Fruit fly (Drosophila melanogaster) whole organism, pupa: ENCODE results near the gene Sema1a.

Source experiments
- CG10348 ChIP-seq: fragments of 200-800 bp; sonication (Bioruptor generic); IDR thresholded peaks from 2 replicates; pipeline ENCODE4 v1.3.6; 2022; ENCODE audit warnings: missing biosample characterization, missing genetic modification characterization
- CG12605 ChIP-seq: fragments of 200-800 bp; sonication (Bioruptor generic); IDR thresholded peaks from 2 replicates; pipeline ENCODE4 v1.3.6; 2022; ENCODE audit warnings: missing biosample characterization, missing genetic modification characterization
- CG13204 ChIP-seq: fragments of 200-800 bp; sonication (Bioruptor generic); optimal IDR thresholded peaks from 2 replicates; lab custom pipeline; 2018; ENCODE audit warnings: missing biosample characterization, mild to moderate bottlenecking, missing genetic modification characterization, moderate library complexity
- CG14655 ChIP-seq: fragments of 200-800 bp; sonication (Bioruptor generic); optimal IDR thresholded peaks from 3 replicates; lab custom pipeline; 2017; ENCODE audit warnings: mild to moderate bottlenecking, missing biosample characterization, missing genetic modification reagents, missing genetic modification characterization
- CG15710 ChIP-seq: fragments of 200-800 bp; sonication (Bioruptor generic); optimal IDR thresholded peaks from 2 replicates; lab custom pipeline; 2018; ENCODE audit warnings: missing biosample characterization, mild to moderate bottlenecking, missing genetic modification characterization, moderate library complexity
- CG17806 ChIP-seq: fragments of 200-800 bp; sonication (Bioruptor generic); optimal IDR thresholded peaks from 2 replicates; lab custom pipeline; 2018; ENCODE audit warnings: missing biosample characterization, mild to moderate bottlenecking, missing genetic modification characterization, moderate library complexity
- CG32121 ChIP-seq: fragments of 200-800 bp; sonication (Bioruptor generic); IDR thresholded peaks from 2 replicates; pipeline ENCODE4 v1.3.6; 2022; ENCODE audit warnings: missing biosample characterization, missing genetic modification characterization
- CG34367 ChIP-seq: fragments of 200-800 bp; sonication (Bioruptor generic); optimal IDR thresholded peaks from 2 replicates; lab custom pipeline; 2018; ENCODE audit warnings: missing biosample characterization, mild to moderate bottlenecking, missing genetic modification characterization
- CG4496 ChIP-seq: fragments of 200-800 bp; sonication (Bioruptor generic); IDR thresholded peaks from 3 replicates; pipeline ENCODE4 v1.3.6; 2022; ENCODE audit warnings: missing biosample characterization, missing genetic modification characterization
- CG8159 ChIP-seq: fragments of 200-800 bp; sonication (Bioruptor generic); optimal IDR thresholded peaks from 3 replicates; lab custom pipeline; 2018; ENCODE audit warnings: missing biosample characterization, mild to moderate bottlenecking, missing genetic modification characterization, moderate library complexity
- CG8301 ChIP-seq: fragments of 200-800 bp; sonication (Bioruptor generic); optimal IDR thresholded peaks from 2 replicates; lab custom pipeline; 2018; ENCODE audit warnings: missing biosample characterization, mild to moderate bottlenecking, missing genetic modification characterization
- CG9948 ChIP-seq: fragments of 200-800 bp; sonication (Bioruptor generic); optimal IDR thresholded peaks from 2 replicates; lab custom pipeline; 2018; ENCODE audit warnings: missing biosample characterization, mild to moderate bottlenecking, missing genetic modification characterization, moderate library complexity
- D1 ChIP-seq: fragments of 200-800 bp; sonication (Bioruptor generic); optimal IDR thresholded peaks from 2 replicates; lab custom pipeline; 2018; ENCODE audit warnings: missing biosample characterization, mild to moderate bottlenecking, missing genetic modification characterization, moderate library complexity
- EcR ChIP-seq: fragments of 200-800 bp; sonication (Bioruptor generic); optimal IDR thresholded peaks from 3 replicates; lab custom pipeline; 2019; ENCODE audit warnings: missing biosample characterization, missing genetic modification characterization, mild to moderate bottlenecking, moderate library complexity, missing genetic modification reagents
- Ets98B ChIP-seq: fragments of 200-800 bp; sonication (Bioruptor generic); IDR thresholded peaks from 2 replicates; pipeline ENCODE4 v1.3.6; 2022; ENCODE audit warnings: missing biosample characterization, missing genetic modification characterization
- Pif1A ChIP-seq: fragments of 200-800 bp; sonication (Bioruptor generic); optimal IDR thresholded peaks from 3 replicates; lab custom pipeline; 2016; ENCODE audit warnings: missing biosample characterization, missing genetic modification characterization
- Pif1B ChIP-seq: fragments of 200-800 bp; sonication (Bioruptor generic); optimal IDR thresholded peaks from 3 replicates; lab custom pipeline; 2016; ENCODE audit warnings: missing biosample characterization, missing genetic modification characterization
- Snoo ChIP-seq: fragments of 200-800 bp; sonication (Bioruptor generic); optimal IDR thresholded peaks from 3 replicates; lab custom pipeline; 2017; ENCODE audit warnings: missing biosample characterization, mild to moderate bottlenecking, missing genetic modification characterization, inconsistent platforms
- fd96Ca ChIP-seq: fragments of 200-800 bp; sonication (Bioruptor generic); IDR thresholded peaks from 3 replicates; pipeline ENCODE4 v1.3.6; 2022; ENCODE audit warnings: missing biosample characterization, missing genetic modification characterization
- gl ChIP-seq: fragments of 200-800 bp; sonication (Bioruptor generic); optimal IDR thresholded peaks from 2 replicates; lab custom pipeline; 2018; ENCODE audit warnings: missing biosample characterization, mild to moderate bottlenecking, missing genetic modification characterization
- rn ChIP-seq: fragments of 200-800 bp; sonication (Bioruptor generic); IDR thresholded peaks from 2 replicates; pipeline ENCODE4 v1.3.6; 2022; ENCODE audit warnings: missing biosample characterization, missing genetic modification characterization

Sema1a gene

dm6 chr2L:8694250-8694704 lies 152.3 kb downstream of the Sema1a start:
- TF ChIP-seq EcR (no peak), Snoo (no peak), CG8301 (tag; lab: Kevin White, UChicago) (no peak), Ets98B (GFP tag; lab: Robert Waterston, UW) (no peak), rn (GFP tag; lab: Robert Waterston, UW) (no peak), CG4496 (GFP tag; lab: Robert Waterston, UW) (no peak), CG14655 (no peak), fd96Ca (GFP tag; lab: Robert Waterston, UW) (no peak), gl (tag; lab: Kevin White, UChicago) (no peak), CG34367 (tag; lab: Kevin White, UChicago) (no peak), CG9948 (tag; lab: Kevin White, UChicago) (no peak), CG13204 (no peak), Pif1A (GFP tag; lab: Kevin White, UChicago) (no peak)

- TF ChIP-seq gl (tag; lab: Kevin White, UChicago) (no peak), fd96Ca (GFP tag; lab: Robert Waterston, UW) (0 out of 3 replicates have a peak, but pooled peaks have one; percentile 30), Pif1A (GFP tag; lab: Kevin White, UChicago) (no peak)
Observed at dm6 chr2L:8697915-8698627, 156.1 kb downstream of the Sema1a start.

dm6 chr2L:8699895-8700314 lies 158.0 kb downstream of the Sema1a start:
- TF ChIP-seq CG10348 (GFP tag; lab: Robert Waterston, UW) = no peak
- TF ChIP-seq Pif1B = no peak
- TF ChIP-seq CG13204 = peak; percentile 34
- TF ChIP-seq rn (GFP tag; lab: Robert Waterston, UW) = no peak
- TF ChIP-seq fd96Ca (GFP tag; lab: Robert Waterston, UW) = no peak
- TF ChIP-seq CG15710 (tag; lab: Kevin White, UChicago) = no peak
- no peak for TF ChIP-seq CG34367 (tag; lab: Kevin White, UChicago)
- TF ChIP-seq gl (tag; lab: Kevin White, UChicago) = no peak
- peak; percentile 18 for TF ChIP-seq EcR
- TF ChIP-seq D1 (tag; lab: Kevin White, UChicago) = no peak
- no peak for TF ChIP-seq CG4496 (GFP tag; lab: Robert Waterston, UW)
- TF ChIP-seq, all 21 proteins: peak for 2

dm6 chr2L:8700870-8701616 lies 159.1 kb downstream of the Sema1a start:
- TF ChIP-seq CG10348 (GFP tag; lab: Robert Waterston, UW) (no peak), CG12605 (GFP tag; lab: Robert Waterston, UW) (0 out of 2 replicates have a peak, but pooled peaks have one; percentile 19)

- TF ChIP-seq CG4496 (GFP tag; lab: Robert Waterston, UW) (no peak), EcR (peak; percentile 70), CG14655 (no peak)
Observed at dm6 chr2L:8702907-8703626, 161.1 kb downstream of the Sema1a start.

dm6 chr2L:8704648-8705622 lies 163.0 kb downstream of the Sema1a start, which contains the start of gene CatB:
Gene CatB, plus strand, starts transcription at chr2L:8705572.
- TF ChIP-seq gl (tag; lab: Kevin White, UChicago) = no peak
- TF ChIP-seq Pif1A (GFP tag; lab: Kevin White, UChicago) = no peak
- no peak for TF ChIP-seq fd96Ca (GFP tag; lab: Robert Waterston, UW)
- no peak for TF ChIP-seq CG8159
- TF ChIP-seq rn (GFP tag; lab: Robert Waterston, UW) = no peak
- no peak for TF ChIP-seq CG10348 (GFP tag; lab: Robert Waterston, UW)
- TF ChIP-seq D1 (tag; lab: Kevin White, UChicago) = no peak
- TF ChIP-seq CG12605 (GFP tag; lab: Robert Waterston, UW) = no peak
- TF ChIP-seq Pif1B = no peak
- no peak for TF ChIP-seq CG9948 (tag; lab: Kevin White, UChicago)
- TF ChIP-seq Ets98B (GFP tag; lab: Robert Waterston, UW) = no peak
- no peak for TF ChIP-seq CG4496 (GFP tag; lab: Robert Waterston, UW)
- no peak for TF ChIP-seq Snoo
- TF ChIP-seq EcR = no peak
- TF ChIP-seq CG17806 (tag; lab: Kevin White, UChicago) = no peak
- no peak for TF ChIP-seq CG32121 (GFP tag; lab: Robert Waterston, UW)
- no peak for TF ChIP-seq CG14655
- no peak for TF ChIP-seq CG8301 (tag; lab: Kevin White, UChicago)
